Fruit fly (Drosophila melanogaster): ENCODE results near the gene Lim1.

DNA sequence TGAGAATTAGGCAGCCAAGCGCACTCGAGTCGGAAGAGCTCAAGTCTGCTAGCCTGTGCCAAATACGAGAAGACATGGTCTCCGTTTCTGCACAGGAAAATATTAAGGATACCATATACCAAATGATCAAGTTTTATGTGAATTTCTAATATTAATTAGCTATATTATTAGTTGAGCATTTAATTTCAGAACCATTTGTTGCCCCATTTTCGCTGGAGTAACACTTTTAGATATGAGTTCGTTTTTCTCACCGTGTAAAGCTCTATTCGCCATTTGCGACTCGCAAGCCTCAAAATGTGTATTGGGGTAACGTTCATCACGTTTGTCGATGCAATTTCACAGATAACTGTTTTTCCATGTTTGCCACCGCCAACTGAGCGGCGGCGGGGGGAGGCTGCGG is 46.6 kb upstream of the Lim1 start:
- TF ChIP-seq Pif1A (GFP tag; optimal IDR thresholded peaks at IDR 0.05) (no peak), CG8159 (tag; optimal IDR thresholded peaks at IDR 0.05) (no peak), fd96Ca (GFP tag; IDR thresholded peaks at IDR 0.05) (peak; percentile 45; the same call in 1 of the 3 replicates), CG32121 (GFP tag; IDR thresholded peaks at IDR 0.05) (peak; percentile 65), CG14655 (GFP tag; optimal IDR thresholded peaks at IDR 0.05) (peak; percentile 17), Ets98B (GFP tag; IDR thresholded peaks at IDR 0.05) (no peak), D1 (tag; optimal IDR thresholded peaks at IDR 0.05) (no peak), EcR (GFP tag; optimal IDR thresholded peaks at IDR 0.05) (no peak), CG34367 (tag; optimal IDR thresholded peaks at IDR 0.05) (no peak), CG15710 (tag; optimal IDR thresholded peaks at IDR 0.05) (no peak)
